Fruit fly (Drosophila melanogaster) whole organism, embryonic: Measurements from ENCODE around the gene Spt6.

Experiments used
- Adf1 ChIP-seq: fragments of 200-800 bp; sonication (Bioruptor generic); IDR thresholded peaks from 2 replicates; pipeline ENCODE4 v1.3.6; 2022; ENCODE audit warnings: missing biosample characterization, missing genetic modification characterization
- Atf6 ChIP-seq: fragments of 200-800 bp; sonication (Bioruptor generic); IDR thresholded peaks from 2 replicates; pipeline ENCODE4 v1.3.6; 2022; ENCODE audit warnings: missing biosample characterization, missing genetic modification characterization
- B-H1 ChIP-seq: fragments of 200-800 bp; sonication (Bioruptor generic); IDR thresholded peaks from 3 replicates; pipeline ENCODE4 v1.3.6; 2022; ENCODE audit warnings: missing biosample characterization, missing genetic modification characterization
- C15 ChIP-seq: fragments of 200-800 bp; sonication (Bioruptor generic); IDR thresholded peaks from 3 replicates; pipeline ENCODE4 v1.3.6; 2022; ENCODE audit warnings: missing biosample characterization, missing genetic modification characterization
- CG10543 ChIP-seq: fragments of 200-800 bp; sonication (Bioruptor generic); optimal IDR thresholded peaks from 3 replicates; lab custom pipeline; 2017; ENCODE audit warnings: missing biosample characterization, mild to moderate bottlenecking, missing genetic modification characterization, moderate library complexity
- CG1233 ChIP-seq: fragments of 200-800 bp; sonication (Bioruptor generic); optimal IDR thresholded peaks from 4 replicates; lab custom pipeline; 2018; ENCODE audit warnings: missing biosample characterization, mild to moderate bottlenecking, missing genetic modification characterization
- CG13287 ChIP-seq: fragments of 200-800 bp; sonication (Bioruptor generic); IDR thresholded peaks from 2 replicates; pipeline ENCODE4 v1.3.6; 2022; ENCODE audit warnings: missing biosample characterization, missing genetic modification characterization; ENCODE audit not compliant: partially characterized antibody
- CG13624 ChIP-seq: fragments of 200-800 bp; sonication (Bioruptor generic); optimal IDR thresholded peaks from 2 replicates; lab custom pipeline; 2016; ENCODE audit warnings: missing biosample characterization, missing genetic modification characterization
- CG13894 ChIP-seq: fragments of 200-800 bp; sonication (Bioruptor generic); optimal IDR thresholded peaks from 3 replicates; lab custom pipeline; 2018; ENCODE audit warnings: missing biosample characterization, mild to moderate bottlenecking, missing genetic modification characterization, moderate library complexity
- CG14050 ChIP-seq: fragments of 200-800 bp; sonication (Bioruptor generic); IDR thresholded peaks from 3 replicates; pipeline ENCODE4 v1.3.6; 2022; ENCODE audit warnings: missing biosample characterization, missing genetic modification characterization
- CG14667 ChIP-seq: fragments of 200-800 bp; sonication (Bioruptor generic); IDR thresholded peaks from 2 replicates; pipeline ENCODE4 v1.3.6; 2022; ENCODE audit warnings: missing biosample characterization, missing genetic modification characterization
- CG15073 ChIP-seq: fragments of 200-800 bp; sonication (Bioruptor generic); optimal IDR thresholded peaks from 2 replicates; lab custom pipeline; 2016; ENCODE audit warnings: missing biosample characterization, missing genetic modification characterization
- CG15479 ChIP-seq: fragments of 200-800 bp; sonication (Bioruptor generic); optimal IDR thresholded peaks from 3 replicates; lab custom pipeline; 2019; ENCODE audit warnings: missing biosample characterization, mild to moderate bottlenecking, missing genetic modification characterization, moderate library complexity
- CG15601 ChIP-seq: fragments of 200-800 bp; sonication (Bioruptor generic); optimal IDR thresholded peaks from 3 replicates; lab custom pipeline; 2019; ENCODE audit warnings: missing biosample characterization, mild to moderate bottlenecking, missing genetic modification characterization, moderate library complexity
- CG17328 ChIP-seq: fragments of 200-800 bp; sonication (Bioruptor generic); IDR thresholded peaks from 2 replicates; pipeline ENCODE4 v1.3.6; 2022; ENCODE audit warnings: missing biosample characterization, missing genetic modification characterization
- CG1792 ChIP-seq: fragments of 200-800 bp; sonication (Bioruptor generic); optimal IDR thresholded peaks from 2 replicates; lab custom pipeline; 2016; ENCODE audit warnings: missing biosample characterization, missing genetic modification characterization
- CG2712 ChIP-seq: fragments of 200-800 bp; optimal IDR thresholded peaks from 3 replicates; lab custom pipeline; 2019; ENCODE audit warnings: missing biosample characterization, mild to moderate bottlenecking, missing genetic modification characterization, moderate library complexity
- CG30431 ChIP-seq: fragments of 200-800 bp; sonication (Bioruptor generic); optimal IDR thresholded peaks from 2 replicates; lab custom pipeline; 2017; ENCODE audit warnings: missing biosample characterization, missing genetic modification characterization
- CG32772 ChIP-seq: fragments of 200-800 bp; sonication (Bioruptor generic); IDR thresholded peaks from 2 replicates; pipeline ENCODE4 v1.3.6; 2022; ENCODE audit warnings: missing biosample characterization, missing genetic modification characterization
- CG33213 ChIP-seq: fragments of 200-800 bp; sonication (Bioruptor generic); optimal IDR thresholded peaks from 3 replicates; lab custom pipeline; 2016; ENCODE audit warnings: missing biosample characterization, missing genetic modification characterization
- CG34376 ChIP-seq: fragments of 200-800 bp; sonication (Bioruptor generic); optimal IDR thresholded peaks from 2 replicates; lab custom pipeline; 2018; ENCODE audit warnings: missing biosample characterization, mild to moderate bottlenecking, missing genetic modification characterization
- CG3995 ChIP-seq: fragments of 200-800 bp; sonication (Bioruptor generic); optimal IDR thresholded peaks from 3 replicates; lab custom pipeline; 2016; ENCODE audit warnings: missing biosample characterization, missing genetic modification characterization
- CG42726 ChIP-seq: fragments of 200-800 bp; sonication (Bioruptor generic); IDR thresholded peaks from 2 replicates; pipeline ENCODE4 v1.3.6; 2022; ENCODE audit warnings: missing biosample characterization, missing genetic modification characterization; ENCODE audit not compliant: partially characterized antibody
- CG5953 ChIP-seq: fragments of 200-800 bp; sonication (Bioruptor generic); IDR thresholded peaks from 2 replicates; pipeline ENCODE4 v1.3.6; 2022; ENCODE audit warnings: missing biosample characterization, missing genetic modification characterization
- CG6175 ChIP-seq: fragments of 200-800 bp; sonication (Bioruptor generic); IDR thresholded peaks from 3 replicates; pipeline ENCODE4 v1.3.6; 2022; ENCODE audit warnings: missing biosample characterization, missing genetic modification characterization
- CG8290 ChIP-seq, 3 experiments: fragments of 200-800 bp; sonication (Bioruptor generic); optimal IDR thresholded peaks; 2 replicates each; lab custom pipeline; 2016 to 2019; ENCODE audit warnings: missing biosample characterization in 3 of 3, missing genetic modification characterization in 3 of 3, mild to moderate bottlenecking in 2 of 3, moderate library complexity in 1 of 3
- CG9876 ChIP-seq: fragments of 200-800 bp; sonication (Bioruptor generic); optimal IDR thresholded peaks from 2 replicates; lab custom pipeline; 2016; ENCODE audit warnings: missing biosample characterization, missing genetic modification characterization
- CkIIα-i1 ChIP-seq: fragments of 200-800 bp; sonication (Bioruptor generic); IDR thresholded peaks from 2 replicates; pipeline ENCODE4 v1.3.6; 2022; ENCODE audit warnings: missing biosample characterization, missing genetic modification characterization
- CoRest ChIP-seq: fragments of 200-800 bp; sonication (Bioruptor generic); optimal IDR thresholded peaks from 3 replicates; lab custom pipeline; 2018; ENCODE audit warnings: missing biosample characterization, mild to moderate bottlenecking, missing genetic modification characterization, moderate library complexity
- Dref ChIP-seq: fragments of 200-800 bp; sonication (Bioruptor generic); IDR thresholded peaks from 2 replicates; pipeline ENCODE4 v1.3.6; 2022; ENCODE audit warnings: missing biosample characterization, missing genetic modification characterization
- Elba2 ChIP-seq: fragments of 200-800 bp; sonication (Bioruptor generic); optimal IDR thresholded peaks from 3 replicates; lab custom pipeline; 2016; ENCODE audit warnings: missing biosample characterization, missing genetic modification characterization
- H2.0 ChIP-seq: fragments of 200-800 bp; sonication (Bioruptor generic); IDR thresholded peaks from 2 replicates; pipeline ENCODE4 v1.3.6; 2022; ENCODE audit warnings: missing biosample characterization, missing genetic modification characterization
- Hmx ChIP-seq: fragments of 200-800 bp; sonication (Bioruptor generic); optimal IDR thresholded peaks from 2 replicates; lab custom pipeline; 2016; ENCODE audit warnings: missing biosample characterization, missing genetic modification characterization
- Lhr ChIP-seq: fragments of 200-800 bp; sonication (Bioruptor generic); optimal IDR thresholded peaks from 3 replicates; lab custom pipeline; 2017; ENCODE audit warnings: mild to moderate bottlenecking, missing biosample characterization, missing genetic modification reagents, missing genetic modification characterization
- NK7.1 ChIP-seq: fragments of 200-800 bp; sonication (Bioruptor generic); optimal IDR thresholded peaks from 3 replicates; lab custom pipeline; 2016; ENCODE audit warnings: missing biosample characterization, missing genetic modification characterization
- Opbp ChIP-seq: fragments of 200-800 bp; sonication (Bioruptor generic); IDR thresholded peaks from 3 replicates; pipeline ENCODE4 v1.3.6; 2022; ENCODE audit warnings: missing biosample characterization, missing genetic modification characterization; ENCODE audit not compliant: partially characterized antibody
- Sox102F ChIP-seq: fragments of 200-800 bp; sonication (Bioruptor generic); optimal IDR thresholded peaks from 2 replicates; lab custom pipeline; 2018; ENCODE audit warnings: missing biosample characterization, mild to moderate bottlenecking, missing genetic modification characterization, moderate library complexity
- Stat92E ChIP-seq, 3 experiments: fragments of >200 bp in 2 of 3; fragments of 200-800 bp in 1 of 3; sonication (Bioruptor generic) in 1 of 3; optimal IDR thresholded peaks; 2 replicates each; lab custom pipeline; 2017 to 2019; ENCODE audit warnings: missing biosample characterization in 3 of 3, missing genetic modification characterization in 3 of 3, mild to moderate bottlenecking in 1 of 3, moderate library complexity in 1 of 3
- Xbp1 ChIP-seq: fragments of 200-800 bp; sonication (Bioruptor generic); optimal IDR thresholded peaks from 3 replicates; lab custom pipeline; 2016; ENCODE audit warnings: missing biosample characterization, mild to moderate bottlenecking, missing genetic modification characterization
- ap ChIP-seq: fragments of 200-800 bp; sonication (Bioruptor generic); IDR thresholded peaks from 2 replicates; pipeline ENCODE4 v1.3.6; 2022; ENCODE audit warnings: missing biosample characterization, missing genetic modification characterization
- br ChIP-seq: fragments of >200 bp; optimal IDR thresholded peaks from 2 replicates; lab custom pipeline; 2017
- cad ChIP-seq: fragments of >200 bp; optimal IDR thresholded peaks from 2 replicates; lab custom pipeline; 2017; ENCODE audit warnings: missing biosample characterization, missing genetic modification characterization
- dan ChIP-seq: fragments of 200-800 bp; sonication (Bioruptor generic); IDR thresholded peaks from 2 replicates; pipeline ENCODE4 v1.3.6; 2022; ENCODE audit warnings: missing biosample characterization, missing genetic modification characterization
- exex ChIP-seq: fragments of 200-800 bp; sonication (Bioruptor generic); optimal IDR thresholded peaks from 4 replicates; lab custom pipeline; 2018; ENCODE audit warnings: missing biosample characterization, mild to moderate bottlenecking, missing genetic modification characterization, moderate library complexity
- fru ChIP-seq: fragments of >200 bp; optimal IDR thresholded peaks from 2 replicates; lab custom pipeline; 2017
- ind ChIP-seq: fragments of 200-800 bp; sonication (Bioruptor generic); optimal IDR thresholded peaks from 3 replicates; lab custom pipeline; 2016; ENCODE audit warnings: missing biosample characterization, missing genetic modification characterization
- mld ChIP-seq: fragments of 200-800 bp; sonication (Bioruptor generic); IDR thresholded peaks from 3 replicates; pipeline ENCODE4 v1.3.6; 2022; ENCODE audit warnings: missing biosample characterization, missing genetic modification characterization; ENCODE audit not compliant: partially characterized antibody
- salm ChIP-seq: fragments of 200-800 bp; sonication (Bioruptor generic); optimal IDR thresholded peaks from 2 replicates; lab custom pipeline; 2018; ENCODE audit warnings: missing biosample characterization, mild to moderate bottlenecking, missing genetic modification characterization
- scrt ChIP-seq: fragments of 200-800 bp; sonication (Bioruptor generic); optimal IDR thresholded peaks from 2 replicates; lab custom pipeline; 2018; ENCODE audit warnings: missing biosample characterization, mild to moderate bottlenecking, missing genetic modification characterization, moderate library complexity
- tna ChIP-seq: fragments of 200-800 bp; sonication (Bioruptor generic); IDR thresholded peaks from 2 replicates; pipeline ENCODE4 v1.3.6; 2022; ENCODE audit warnings: missing biosample characterization, missing genetic modification characterization; ENCODE audit not compliant: partially characterized antibody

Spt6 gene

dm6 chrX:6278879-6279628 is 11.5 kb downstream of the Spt6 start (continued):
- no peak for TF ChIP-seq CG8290 (GFP tag; optimal IDR thresholded peaks at IDR 0.05; lab: Kevin White, UChicago)
- TF ChIP-seq CG8290 (tag; optimal IDR thresholded peaks at IDR 0.05; lab: Kevin White, UChicago), result peak; percentile 34 to 47
- TF ChIP-seq fru (lab: Kevin White, UChicago), result no peak
- no peak for TF ChIP-seq CG13287
- TF ChIP-seq CG30431, result no peak
- peak; percentile 3 for TF ChIP-seq CG2712
- TF ChIP-seq CG33213 (GFP tag; lab: Kevin White, UChicago), result peak; percentile 38
- TF ChIP-seq CG5953 (GFP tag; lab: Robert Waterston, UW), result no peak
- TF ChIP-seq CG13624 (GFP tag; lab: Kevin White, UChicago), result peak; percentile 94
- TF ChIP-seq CG9876 (GFP tag; lab: Kevin White, UChicago), result no peak
- TF ChIP-seq Sox102F (GFP tag; lab: Kevin White, UChicago), result no peak
- TF ChIP-seq Hmx (GFP tag; lab: Kevin White, UChicago), result no peak
- TF ChIP-seq dan, result no peak
- TF ChIP-seq mld, result no peak
- peak; percentile 49 for TF ChIP-seq CG42726 (GFP tag; lab: Robert Waterston, UW)
- peak; percentile 58 for TF ChIP-seq CG10543 (GFP tag; lab: Kevin White, UChicago)
- TF ChIP-seq CG1792, result no peak
- peak; percentile 56 for TF ChIP-seq CG15479
- TF ChIP-seq CG32772, result no peak
- TF ChIP-seq Dref, result peak; percentile 62
- no peak for TF ChIP-seq CG15073 (GFP tag; lab: Kevin White, UChicago)
- peak; percentile 27 for TF ChIP-seq cad (GFP tag; lab: Kevin White, UChicago)
- TF ChIP-seq Xbp1 (GFP tag; lab: Kevin White, UChicago), result no peak
- 0 out of 2 replicates have a peak, but pooled peaks have one; percentile 30 for TF ChIP-seq tna (GFP tag; lab: Robert Waterston, UW)
- TF ChIP-seq Opbp (GFP tag; lab: Robert Waterston, UW), result peak; percentile 13; the same call in 1 of the 3 replicates
- TF ChIP-seq Adf1 (GFP tag; lab: Robert Waterston, UW), result no peak
- no peak for TF ChIP-seq CG17328 (GFP tag; lab: Robert Waterston, UW)
- no peak for TF ChIP-seq C15 (GFP tag; lab: Robert Waterston, UW)
- TF ChIP-seq CG3995 (GFP tag; lab: Kevin White, UChicago), result no peak
- TF ChIP-seq Atf6 (GFP tag; lab: Robert Waterston, UW), result 0 out of 2 replicates have a peak, but pooled peaks have one; percentile 29
- TF ChIP-seq CG15601, result peak; percentile 23
- no peak for TF ChIP-seq CG1233 (GFP tag; lab: Kevin White, UChicago)
- no peak for TF ChIP-seq CoRest
- no peak for TF ChIP-seq ind (GFP tag; lab: Kevin White, UChicago)
- TF ChIP-seq CkIIα-i1 (GFP tag; lab: Robert Waterston, UW), result no peak
- no peak for TF ChIP-seq NK7.1 (GFP tag; lab: Kevin White, UChicago)
- TF ChIP-seq scrt (GFP tag; lab: Kevin White, UChicago), result peak; percentile 34
- TF ChIP-seq CG13894 (tag; lab: Kevin White, UChicago), result peak; percentile 17
- peak; percentile 55 for TF ChIP-seq CG34376 (GFP tag; lab: Kevin White, UChicago)
- no peak for TF ChIP-seq B-H1 (GFP tag; lab: Robert Waterston, UW)
- TF ChIP-seq H2.0, result no peak
- no peak for TF ChIP-seq ap
- TF ChIP-seq Elba2 (GFP tag; lab: Kevin White, UChicago), result no peak
- TF ChIP-seq salm, result no peak
- TF ChIP-seq CG14667 (GFP tag; lab: Robert Waterston, UW), result no peak
- TF ChIP-seq br (lab: Kevin White, UChicago), result no peak
- TF ChIP-seq Stat92E (GFP tag; optimal IDR thresholded peaks at IDR 0.05; lab: Kevin White, UChicago), result peak in 1 of 3 experiments; percentile 57
- no peak for TF ChIP-seq CG6175
- TF ChIP-seq exex (tag; lab: Kevin White, UChicago), result no peak
- TF ChIP-seq Lhr, result no peak
- no peak for TF ChIP-seq CG14050 (GFP tag; lab: Robert Waterston, UW)
